Fruit fly (Drosophila melanogaster): ENCODE data around the gene CG14826.

The CG14826 gene

DNA sequence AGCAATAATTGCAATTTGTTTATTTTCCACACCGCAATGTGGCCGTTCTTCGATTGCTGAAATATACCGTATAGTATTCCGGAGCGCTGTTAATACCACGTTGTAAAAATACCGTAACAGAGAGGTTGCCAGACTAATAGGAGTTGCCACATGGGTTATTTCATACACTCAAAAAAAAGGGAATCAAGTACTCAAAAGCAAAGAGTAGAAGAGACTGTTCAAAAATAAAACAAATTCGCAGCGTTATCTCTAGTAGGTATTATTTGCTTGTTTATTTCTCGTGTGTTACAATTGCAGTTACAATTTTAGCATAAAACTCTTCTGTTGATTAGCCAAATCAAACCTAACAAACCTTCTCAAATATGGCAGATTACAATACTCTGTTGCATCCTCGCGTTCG is 16.2 kb downstream of the CG14826 start, which contains the start of gene MED4 (continued):
- TF ChIP-seq CG3281 (GFP tag; optimal IDR thresholded peaks at IDR 0.05) (peak; percentile 73), Bgb (GFP tag; IDR thresholded peaks at IDR 0.05; ENCODE audit: partially characterized antibody) (peak; percentile 42), CG2875 (GFP tag; optimal IDR thresholded peaks at IDR 0.05) (peak; percentile 43), Bdp1 (GFP tag; optimal IDR thresholded peaks at IDR 0.05) (peak; percentile 38), H2.0 (GFP tag; IDR thresholded peaks at IDR 0.05) (peak; percentile 72), lov (optimal IDR thresholded peaks at IDR 0.05) (no peak), lov (GFP tag; IDR thresholded peaks at IDR 0.05) (no peak), scrt (GFP tag; optimal IDR thresholded peaks at IDR 0.05) (peak; percentile 69), pzg (GFP tag; optimal IDR thresholded peaks at IDR 0.05) (peak; percentile 95), CG14050 (GFP tag; IDR thresholded peaks at IDR 0.05) (peak; percentile 38; the same call in 1 of the 3 replicates), CG10274 (GFP tag; optimal IDR thresholded peaks at IDR 0.05) (peak; percentile 21), CG8089 (GFP tag; optimal IDR thresholded peaks at IDR 0.05) (peak; percentile 81), Awh (GFP tag; IDR thresholded peaks at IDR 0.05) (peak; percentile 67), CrebB (tag; optimal IDR thresholded peaks at IDR 0.05) (peak; percentile 79), CG31441 (GFP tag; IDR thresholded peaks at IDR 0.05) (peak; percentile 60), tna (GFP tag; IDR thresholded peaks at IDR 0.05; ENCODE audit: partially characterized antibody) (no peak), ase (GFP tag; IDR thresholded peaks at IDR 0.05) (peak; percentile 77), CG9932 (GFP tag; IDR thresholded peaks at IDR 0.05) (peak; percentile 80), Chrac-16 (GFP tag; optimal IDR thresholded peaks at IDR 0.05) (peak; percentile 80), CG16815 (GFP tag; optimal IDR thresholded peaks at IDR 0.05) (peak; percentile 50), Bteb2 (GFP tag; optimal IDR thresholded peaks at IDR 0.05) (peak; percentile 84), CG18011 (GFP tag; optimal IDR thresholded peaks at IDR 0.05) (peak; percentile 79), gcm (GFP tag; optimal IDR thresholded peaks at IDR 0.05) (peak; percentile 64), CG9727 (GFP tag; optimal IDR thresholded peaks at IDR 0.05) (peak; percentile 74), sna (GFP tag; IDR thresholded peaks at IDR 0.05; ENCODE audit: partially characterized antibody) (no peak), usp (GFP tag; optimal IDR thresholded peaks at IDR 0.05) (no peak), croc (GFP tag; conservative IDR thresholded peaks at IDR 0.05) (peak; percentile 41; the same call in 1 of the 3 replicates), CG9215 (GFP tag; IDR thresholded peaks at IDR 0.05) (peak; percentile 63), CG10654 (GFP tag; optimal IDR thresholded peaks at IDR 0.05) (peak; percentile 77), unpg (GFP tag; optimal IDR thresholded peaks at IDR 0.05) (peak; percentile 77), Spps (tag; optimal IDR thresholded peaks at IDR 0.05) (no peak), tup (GFP tag; optimal IDR thresholded peaks at IDR 0.05) (peak; percentile 28), CG6791 (GFP tag; IDR thresholded peaks at IDR 0.05; ENCODE audit: partially characterized antibody) (no peak), NK7.1 (GFP tag; optimal IDR thresholded peaks at IDR 0.05) (peak; percentile 66), pho (GFP tag; optimal IDR thresholded peaks at IDR 0.05) (peak; percentile 86), zen2 (GFP tag; IDR thresholded peaks at IDR 0.05; ENCODE audit: partially characterized antibody) (no peak), vfl (GFP tag; optimal IDR thresholded peaks at IDR 0.05) (peak; percentile 51), seq (GFP tag; IDR thresholded peaks at IDR 0.05) (peak; percentile 14; the same call in 1 of the 2 replicates), ind (GFP tag; optimal IDR thresholded peaks at IDR 0.05) (peak; percentile 84), CG17912 (GFP tag; optimal IDR thresholded peaks at IDR 0.05) (no peak), HLHmδ (GFP tag; optimal IDR thresholded peaks at IDR 0.05) (no peak), tgo (GFP tag; IDR thresholded peaks at IDR 0.05) (peak; percentile 79), otp (GFP tag; IDR thresholded peaks at IDR 0.05) (peak; percentile 59; the same call in 1 of the 3 replicates), row (GFP tag; IDR thresholded peaks at IDR 0.05) (peak; percentile 83), CG8359 (GFP tag; optimal IDR thresholded peaks at IDR 0.05; ENCODE audit: borderline replicate concordance) (no peak), esg (GFP tag; conservative IDR thresholded peaks at IDR 0.05) (peak; percentile 67), dmrt11E (tag; optimal IDR thresholded peaks at IDR 0.05) (peak; percentile 43), CG12155 (GFP tag; optimal IDR thresholded peaks at IDR 0.05) (peak; percentile 82), Atf3 (GFP tag; optimal IDR thresholded peaks at IDR 0.05) (peak; percentile 75), so (GFP tag; IDR thresholded peaks at IDR 0.05) (peak; percentile 54; the same call in 1 of the 3 replicates), CG4404 (GFP tag; IDR thresholded peaks at IDR 0.05) (0 out of 2 replicates have a peak, but pooled peaks have one; percentile 10)

Measured in whole organism, embryonic.